Fruit fly (Drosophila melanogaster) whole organism, embryonic: Measurements from ENCODE around the gene eloF.

Experiments used
- CG10321 ChIP-seq: fragments of 200-800 bp; sonication (Bioruptor generic); IDR thresholded peaks from 2 replicates; pipeline ENCODE4 v1.3.6; 2022; ENCODE audit warnings: missing biosample characterization, missing genetic modification characterization
- CG10565 ChIP-seq: fragments of 200-800 bp; sonication (Bioruptor generic); optimal IDR thresholded peaks from 3 replicates; lab custom pipeline; 2016; ENCODE audit warnings: missing biosample characterization, mild to moderate bottlenecking, missing genetic modification characterization
- CG11398 ChIP-seq: fragments of 200-800 bp; sonication (Bioruptor generic); optimal IDR thresholded peaks from 2 replicates; lab custom pipeline; 2016; ENCODE audit warnings: missing biosample characterization, missing genetic modification characterization
- CG11696 ChIP-seq: fragments of 200-800 bp; sonication (Bioruptor generic); IDR thresholded peaks from 2 replicates; pipeline ENCODE4 v1.3.6; 2022; ENCODE audit warnings: missing biosample characterization, missing genetic modification characterization
- CG12071 ChIP-seq: fragments of 200-800 bp; sonication (Bioruptor generic); optimal IDR thresholded peaks from 3 replicates; lab custom pipeline; 2018; ENCODE audit warnings: missing biosample characterization, mild to moderate bottlenecking, missing genetic modification characterization
- CG12769 ChIP-seq: fragments of 200-800 bp; sonication (Bioruptor generic); optimal IDR thresholded peaks from 2 replicates; lab custom pipeline; 2019; ENCODE audit warnings: missing biosample characterization, mild to moderate bottlenecking, missing genetic modification characterization, moderate library complexity
- CG17802 ChIP-seq: fragments of 200-800 bp; sonication (Bioruptor generic); optimal IDR thresholded peaks from 2 replicates; lab custom pipeline; 2018; ENCODE audit warnings: missing biosample characterization, mild to moderate bottlenecking, missing genetic modification characterization, moderate library complexity
- CG17912 ChIP-seq: fragments of 200-800 bp; sonication (Bioruptor generic); optimal IDR thresholded peaks from 2 replicates; lab custom pipeline; 2018; ENCODE audit warnings: missing biosample characterization, mild to moderate bottlenecking, missing genetic modification characterization
- CG18011 ChIP-seq: fragments of 200-800 bp; sonication (Bioruptor generic); optimal IDR thresholded peaks from 2 replicates; lab custom pipeline; 2017; ENCODE audit warnings: missing biosample characterization, missing genetic modification characterization, mild to moderate bottlenecking, moderate library complexity, missing genotype
- CG30403 ChIP-seq: fragments of 200-800 bp; sonication (Bioruptor generic); optimal IDR thresholded peaks from 3 replicates; lab custom pipeline; 2016; ENCODE audit warnings: missing biosample characterization, missing genetic modification characterization
- CG31224 ChIP-seq: fragments of 200-800 bp; sonication (Bioruptor generic); IDR thresholded peaks from 2 replicates; pipeline ENCODE4 v1.3.6; 2022; ENCODE audit warnings: missing biosample characterization, missing genetic modification characterization
- CG42726 ChIP-seq: fragments of 200-800 bp; sonication (Bioruptor generic); IDR thresholded peaks from 2 replicates; pipeline ENCODE4 v1.3.6; 2022; ENCODE audit warnings: missing biosample characterization, missing genetic modification characterization; ENCODE audit not compliant: partially characterized antibody
- CG4282 ChIP-seq: fragments of 200-800 bp; sonication (Bioruptor generic); optimal IDR thresholded peaks from 2 replicates; lab custom pipeline; 2016; ENCODE audit warnings: missing biosample characterization, missing genetic modification characterization
- CG4328 ChIP-seq: fragments of 200-800 bp; sonication (Bioruptor generic); optimal IDR thresholded peaks from 3 replicates; lab custom pipeline; 2017; ENCODE audit warnings: missing biosample characterization, missing genetic modification reagents, missing genetic modification characterization
- CG6765 ChIP-seq: fragments of 200-800 bp; sonication (Bioruptor generic); optimal IDR thresholded peaks from 3 replicates; lab custom pipeline; 2017; ENCODE audit warnings: missing biosample characterization, mild to moderate bottlenecking, missing genetic modification characterization
- CG7987 ChIP-seq: fragments of 200-800 bp; sonication (Bioruptor generic); optimal IDR thresholded peaks from 2 replicates; lab custom pipeline; 2018; ENCODE audit warnings: missing biosample characterization, mild to moderate bottlenecking, missing genetic modification characterization, moderate library complexity
- CG8924 ChIP-seq: fragments of 200-800 bp; optimal IDR thresholded peaks from 3 replicates; lab custom pipeline; 2019; ENCODE audit warnings: missing biosample characterization, mild to moderate bottlenecking, missing genetic modification characterization, moderate library complexity
- CG9727 ChIP-seq: fragments of 200-800 bp; sonication (Bioruptor generic); optimal IDR thresholded peaks from 3 replicates; lab custom pipeline; 2017; ENCODE audit warnings: missing biosample characterization, mild to moderate bottlenecking, missing genetic modification characterization
- Deaf1 ChIP-seq: fragments of 200-800 bp; optimal IDR thresholded peaks from 3 replicates; lab custom pipeline; 2019; ENCODE audit warnings: missing biosample characterization, mild to moderate bottlenecking, missing genetic modification characterization, moderate library complexity
- Eip74EF ChIP-seq, 2 experiments: fragments of 200-800 bp in 1 of 2; fragments of >200 bp in 1 of 2; sonication (Bioruptor generic) in 1 of 2; optimal IDR thresholded peaks; 2 replicates each; lab custom pipeline; 2017 to 2019; ENCODE audit warnings: missing biosample characterization in 2 of 2, missing genetic modification characterization in 2 of 2, mild to moderate bottlenecking in 1 of 2, moderate library complexity in 1 of 2
- Fer2 ChIP-seq: fragments of 200-800 bp; sonication (Bioruptor generic); optimal IDR thresholded peaks from 2 replicates; lab custom pipeline; 2018; ENCODE audit warnings: missing biosample characterization, mild to moderate bottlenecking, missing genetic modification characterization, moderate library complexity
- GATAe ChIP-seq: fragments of 200-800 bp; sonication (Bioruptor generic); conservative IDR thresholded peaks from 2 replicates; pipeline ENCODE4 v1.3.6; 2022; ENCODE audit warnings: missing biosample characterization, missing genetic modification characterization
- Gsc ChIP-seq: fragments of 200-800 bp; sonication (Bioruptor generic); IDR thresholded peaks from 2 replicates; pipeline ENCODE4 v1.3.6; 2022; ENCODE audit warnings: missing biosample characterization, missing genetic modification characterization
- H15 ChIP-seq: fragments of 200-800 bp; sonication (Bioruptor generic); IDR thresholded peaks from 3 replicates; pipeline ENCODE4 v1.3.6; 2022; ENCODE audit warnings: missing biosample characterization, missing genetic modification characterization
- HLH54F ChIP-seq: fragments of 200-800 bp; sonication (Bioruptor generic); optimal IDR thresholded peaks from 3 replicates; lab custom pipeline; 2016; ENCODE audit warnings: missing biosample characterization, missing genetic modification characterization
- HmgZ ChIP-seq: fragments of 200-800 bp; sonication (Bioruptor generic); optimal IDR thresholded peaks from 2 replicates; lab custom pipeline; 2018; ENCODE audit warnings: missing biosample characterization, mild to moderate bottlenecking, missing genetic modification characterization
- Hmr ChIP-seq: fragments of 200-800 bp; sonication (Bioruptor generic); optimal IDR thresholded peaks from 3 replicates; lab custom pipeline; 2017; ENCODE audit warnings: mild to moderate bottlenecking, missing biosample characterization, missing genetic modification reagents, missing genetic modification characterization
- Lim3 ChIP-seq: fragments of 200-800 bp; sonication (Bioruptor generic); IDR thresholded peaks from 2 replicates; pipeline ENCODE4 v1.3.6; 2022; ENCODE audit warnings: missing biosample characterization, missing genetic modification characterization
- Med ChIP-seq: fragments of 200-800 bp; sonication (Bioruptor generic); peaks from one replicate; lab custom pipeline; 2016; ENCODE audit warnings: missing biosample characterization, missing genetic modification characterization, mild to moderate bottlenecking, inconsistent platforms, moderate library complexity
- Stat92E ChIP-seq, 3 experiments: fragments of >200 bp in 2 of 3; fragments of 200-800 bp in 1 of 3; sonication (Bioruptor generic) in 1 of 3; optimal IDR thresholded peaks; 2 replicates each; lab custom pipeline; 2017 to 2019; ENCODE audit warnings: missing biosample characterization in 3 of 3, missing genetic modification characterization in 3 of 3, mild to moderate bottlenecking in 1 of 3, moderate library complexity in 1 of 3
- Trl ChIP-seq, 3 experiments: fragments of >200 bp in 2 of 3; fragments of 200-800 bp in 1 of 3; sonication (Bioruptor generic) in 1 of 3; optimal IDR thresholded peaks; 2 replicates in 1 of 3; 3 replicates in 2 of 3; lab custom pipeline; 2016 to 2017; ENCODE audit warnings: missing biosample characterization in 1 of 3, missing genetic modification characterization in 1 of 3
- Vsx1 ChIP-seq: fragments of 200-800 bp; sonication (Bioruptor generic); optimal IDR thresholded peaks from 2 replicates; lab custom pipeline; 2017; ENCODE audit warnings: missing biosample characterization, mild to moderate bottlenecking, missing genetic modification characterization, missing genetic modification reagents
- ap ChIP-seq: fragments of 200-800 bp; sonication (Bioruptor generic); IDR thresholded peaks from 2 replicates; pipeline ENCODE4 v1.3.6; 2022; ENCODE audit warnings: missing biosample characterization, missing genetic modification characterization
- bbx ChIP-seq: fragments of 200-800 bp; sonication (Bioruptor generic); IDR thresholded peaks from 2 replicates; pipeline ENCODE4 v1.3.6; 2022; ENCODE audit warnings: missing biosample characterization, missing genetic modification characterization; ENCODE audit not compliant: partially characterized antibody
- bcd ChIP-seq: fragments of 200-800 bp; sonication (Bioruptor generic); optimal IDR thresholded peaks from 2 replicates; lab custom pipeline; 2017; ENCODE audit warnings: missing biosample characterization, mild to moderate bottlenecking, missing genetic modification characterization
- corto ChIP-seq: fragments of 200-800 bp; sonication (Bioruptor generic); optimal IDR thresholded peaks from 2 replicates; lab custom pipeline; 2016; ENCODE audit warnings: missing biosample characterization, mild to moderate bottlenecking, missing genetic modification characterization, moderate library complexity
- cwo ChIP-seq: fragments of 200-800 bp; sonication (Bioruptor generic); optimal IDR thresholded peaks from 3 replicates; lab custom pipeline; 2017; ENCODE audit warnings: missing biosample characterization, missing genetic modification characterization, mild to moderate bottlenecking, moderate library complexity, missing genetic modification reagents
- danr ChIP-seq: fragments of 200-800 bp; sonication (Bioruptor generic); IDR thresholded peaks from 2 replicates; pipeline ENCODE4 v1.3.6; 2022; ENCODE audit warnings: missing biosample characterization, missing genetic modification characterization
- exex ChIP-seq: fragments of 200-800 bp; sonication (Bioruptor generic); optimal IDR thresholded peaks from 4 replicates; lab custom pipeline; 2018; ENCODE audit warnings: missing biosample characterization, mild to moderate bottlenecking, missing genetic modification characterization, moderate library complexity
- ftz-f1 ChIP-seq: fragments of 200-800 bp; sonication (Bioruptor generic); optimal IDR thresholded peaks from 2 replicates; lab custom pipeline; 2016; ENCODE audit warnings: missing biosample characterization, missing genetic modification characterization
- grn ChIP-seq: fragments of 200-800 bp; sonication (Bioruptor generic); optimal IDR thresholded peaks from 3 replicates; lab custom pipeline; 2017; ENCODE audit warnings: missing biosample characterization, missing genetic modification characterization
- kay ChIP-seq: fragments of 200-800 bp; sonication (Bioruptor generic); optimal IDR thresholded peaks from 2 replicates; lab custom pipeline; 2016; ENCODE audit warnings: missing biosample characterization, missing genetic modification characterization
- mirr ChIP-seq: fragments of 200-800 bp; sonication (Bioruptor generic); optimal IDR thresholded peaks from 3 replicates; lab custom pipeline; 2018; ENCODE audit warnings: missing biosample characterization, mild to moderate bottlenecking, missing genetic modification characterization
- mld ChIP-seq: fragments of 200-800 bp; sonication (Bioruptor generic); IDR thresholded peaks from 3 replicates; pipeline ENCODE4 v1.3.6; 2022; ENCODE audit warnings: missing biosample characterization, missing genetic modification characterization; ENCODE audit not compliant: partially characterized antibody
- pho ChIP-seq: fragments of 200-800 bp; sonication (Bioruptor generic); optimal IDR thresholded peaks from 2 replicates; lab custom pipeline; 2016; ENCODE audit warnings: missing biosample characterization, missing genetic modification characterization
- repo ChIP-seq: fragments of 200-800 bp; sonication (Bioruptor generic); optimal IDR thresholded peaks from 2 replicates; lab custom pipeline; 2016; ENCODE audit warnings: missing biosample characterization, missing genetic modification characterization
- sisA ChIP-seq: fragments of 200-800 bp; sonication (Bioruptor generic); IDR thresholded peaks from 2 replicates; pipeline ENCODE4 v1.3.6; 2022; ENCODE audit warnings: missing biosample characterization, missing genetic modification characterization

eloF gene

dm6 chr3R:9774147-9774546, 39.8 kb upstream of the eloF start, which contains the start of gene Whamy (continued):
- TF ChIP-seq corto (GFP tag; lab: Kevin White, UChicago) (no peak), mirr (GFP tag; lab: Kevin White, UChicago) (peak; percentile 77), bcd (GFP tag; lab: Kevin White, UChicago) (no peak), HmgZ (tag; lab: Kevin White, UChicago) (peak; percentile 21), ftz-f1 (peak; percentile 49), Vsx1 (GFP tag; lab: Kevin White, UChicago) (peak; percentile 25), kay (peak; percentile 44), CG12769 (tag; lab: Kevin White, UChicago) (peak; percentile 11), Deaf1 (peak; percentile 82), repo (GFP tag; lab: Kevin White, UChicago) (no peak), Hmr (GFP tag; lab: Kevin White, UChicago) (peak; percentile 20), Stat92E (GFP tag; optimal IDR thresholded peaks at IDR 0.05; lab: Kevin White, UChicago) (no peak), Med (GFP tag; lab: Kevin White, UChicago) (peak; percentile 70), HLH54F (GFP tag; lab: Kevin White, UChicago) (no peak), CG17912 (GFP tag; lab: Kevin White, UChicago) (no peak), cwo (GFP tag; lab: Kevin White, UChicago) (no peak)

DNA sequence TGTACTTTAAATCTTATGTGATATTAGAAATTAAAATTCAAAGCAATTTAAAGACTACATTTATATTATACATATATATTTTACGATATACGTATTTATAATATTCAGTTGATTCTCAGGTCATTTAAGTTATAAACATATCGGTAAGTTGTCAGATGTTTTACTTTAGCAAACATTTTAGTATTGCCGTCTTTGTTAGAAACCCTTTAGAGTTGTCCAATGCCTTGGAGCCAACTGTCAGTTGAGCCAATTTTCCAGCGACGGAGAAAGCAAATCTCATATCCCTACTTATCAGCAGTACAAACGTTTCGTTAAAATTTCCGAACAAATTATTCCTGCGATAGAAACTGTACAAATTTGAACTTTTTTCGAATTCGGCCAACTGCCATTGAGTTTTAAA, 39.1 kb upstream of the eloF start, which contains the start of gene topi:
Gene topi (plus strand): TSS at position 301 of the 400 bp plus-strand sequence.
- TF ChIP-seq Trl (optimal IDR thresholded peaks at IDR 0.05; lab: Kevin White, UChicago) (no peak), Trl (GFP tag; optimal IDR thresholded peaks at IDR 0.05; lab: Kevin White, UChicago) (no peak), GATAe (no peak), Lim3 (GFP tag; lab: Robert Waterston, UW) (no peak), pho (GFP tag; lab: Kevin White, UChicago) (no peak), CG6765 (no peak), CG4282 (GFP tag; lab: Kevin White, UChicago) (no peak), exex (tag; lab: Kevin White, UChicago) (no peak), CG18011 (GFP tag; lab: Kevin White, UChicago) (no peak)

DNA sequence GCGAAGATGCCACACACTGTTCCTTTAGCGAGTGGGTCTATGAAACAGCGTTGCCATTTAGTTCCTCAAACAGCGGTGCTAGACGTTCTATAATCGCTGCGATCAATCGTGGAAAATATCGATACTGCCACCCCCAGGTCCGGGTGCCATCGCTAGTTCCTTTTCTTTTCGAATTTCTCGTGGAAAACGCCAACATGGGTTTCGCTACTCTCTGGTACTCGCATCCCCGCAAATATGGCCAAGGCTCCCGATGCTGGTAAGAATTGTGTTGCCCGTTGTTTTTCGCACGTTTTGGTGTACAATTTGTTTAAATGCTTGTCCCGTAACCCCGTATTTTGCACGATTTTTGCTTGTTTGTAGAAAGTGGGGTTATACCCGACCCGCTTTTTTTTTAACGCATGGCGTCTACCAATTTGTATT, 36.0 kb upstream of the eloF start, which contains the start of gene RpS29:
Gene RpS29 (plus strand): TSS at position 102 of the 420 bp plus-strand sequence.
- TF ChIP-seq CG31224 (GFP tag; lab: Robert Waterston, UW) (no peak), CG11696 (GFP tag; lab: Robert Waterston, UW) (no peak), danr (GFP tag; lab: Robert Waterston, UW) (0 out of 2 replicates have a peak, but pooled peaks have one; percentile 28), H15 (peak; percentile 68; the same call in 1 of the 3 replicates), CG30403 (peak; percentile 80), grn (GFP tag; lab: Kevin White, UChicago) (peak; percentile 61), Fer2 (tag; lab: Kevin White, UChicago) (peak; percentile 70), sisA (GFP tag; lab: Robert Waterston, UW) (peak; percentile 74), CG8924 (peak; percentile 58), CG11398 (GFP tag; lab: Kevin White, UChicago) (peak; percentile 65), CG10565 (no peak), CG4328 (GFP tag; lab: Kevin White, UChicago) (peak; percentile 87), Eip74EF (GFP tag; optimal IDR thresholded peaks at IDR 0.05; lab: Kevin White, UChicago) (peak in 1 of 2 experiments; percentile 69), CG42726 (GFP tag; lab: Robert Waterston, UW) (peak; percentile 98), mld (GFP tag; lab: Robert Waterston, UW) (peak; percentile 81), CG12071 (GFP tag; lab: Kevin White, UChicago) (peak; percentile 72), CG9727 (GFP tag; lab: Kevin White, UChicago) (peak; percentile 70), CG6765 (peak; percentile 83), ap (no peak), Gsc (GFP tag; lab: Robert Waterston, UW) (no peak), CG7987 (GFP tag; lab: Kevin White, UChicago) (peak; percentile 90), bbx (peak; percentile 95), CG10321 (peak; percentile 54; the same call in 1 of the 2 replicates), CG17802 (tag; lab: Kevin White, UChicago) (peak; percentile 53)
